Fruit fly (Drosophila melanogaster) whole organism, embryonic: ENCODE results near the gene CG5805.
A peak's percentile ranks its signal among the peaks of the same experiment; 100 is the strongest.

ENCODE experiments used
- Adf1 ChIP-seq: fragments of 200-800 bp; sonication (Bioruptor generic); IDR thresholded peaks from 2 replicates; pipeline ENCODE4 v1.3.6; 2022; ENCODE audit warnings: missing biosample characterization, missing genetic modification characterization
- BtbVII ChIP-seq: fragments of 200-800 bp; sonication (Bioruptor generic); optimal IDR thresholded peaks from 3 replicates; lab custom pipeline; 2017; ENCODE audit warnings: missing biosample characterization, mild to moderate bottlenecking, missing genetic modification characterization
- CG10462 ChIP-seq: fragments of 200-800 bp; sonication (Bioruptor generic); optimal IDR thresholded peaks from 2 replicates; lab custom pipeline; 2016; ENCODE audit warnings: missing biosample characterization, missing genetic modification characterization
- CG10654 ChIP-seq: fragments of 200-800 bp; sonication (Bioruptor generic); optimal IDR thresholded peaks from 2 replicates; lab custom pipeline; 2016; ENCODE audit warnings: missing biosample characterization, missing genetic modification characterization
- CG11696 ChIP-seq: fragments of 200-800 bp; sonication (Bioruptor generic); IDR thresholded peaks from 2 replicates; pipeline ENCODE4 v1.3.6; 2022; ENCODE audit warnings: missing biosample characterization, missing genetic modification characterization
- CG11723 ChIP-seq: fragments of 200-800 bp; sonication (Bioruptor generic); optimal IDR thresholded peaks from 2 replicates; lab custom pipeline; 2017; ENCODE audit warnings: missing biosample characterization, mild to moderate bottlenecking, missing genetic modification characterization
- CG12071 ChIP-seq: fragments of 200-800 bp; sonication (Bioruptor generic); optimal IDR thresholded peaks from 3 replicates; lab custom pipeline; 2018; ENCODE audit warnings: missing biosample characterization, mild to moderate bottlenecking, missing genetic modification characterization
- CG1233 ChIP-seq: fragments of 200-800 bp; sonication (Bioruptor generic); optimal IDR thresholded peaks from 4 replicates; lab custom pipeline; 2018; ENCODE audit warnings: missing biosample characterization, mild to moderate bottlenecking, missing genetic modification characterization
- CG15011 ChIP-seq: fragments of 200-800 bp; sonication (Bioruptor generic); optimal IDR thresholded peaks from 3 replicates; lab custom pipeline; 2018; ENCODE audit warnings: missing biosample characterization, mild to moderate bottlenecking, missing genetic modification characterization
- CG15073 ChIP-seq: fragments of 200-800 bp; sonication (Bioruptor generic); optimal IDR thresholded peaks from 2 replicates; lab custom pipeline; 2016; ENCODE audit warnings: missing biosample characterization, missing genetic modification characterization
- CG15696 ChIP-seq: fragments of 200-800 bp; sonication (Bioruptor generic); optimal IDR thresholded peaks from 2 replicates; lab custom pipeline; 2019; ENCODE audit warnings: missing biosample characterization, mild to moderate bottlenecking, missing genetic modification characterization, moderate library complexity
- CG17361 ChIP-seq: fragments of 200-800 bp; sonication (Bioruptor generic); IDR thresholded peaks from 3 replicates; pipeline ENCODE4 v1.3.6; 2022; ENCODE audit warnings: missing biosample characterization, missing genetic modification characterization
- CG2120 ChIP-seq: fragments of 200-800 bp; sonication (Bioruptor generic); optimal IDR thresholded peaks from 3 replicates; lab custom pipeline; 2016; ENCODE audit warnings: missing biosample characterization, missing genetic modification characterization
- CG2129 ChIP-seq: fragments of 200-800 bp; sonication (Bioruptor generic); IDR thresholded peaks from 2 replicates; pipeline ENCODE4 v1.3.6; 2022; ENCODE audit warnings: missing biosample characterization, missing genetic modification characterization; ENCODE audit not compliant: partially characterized antibody
- CG3281 ChIP-seq: fragments of 200-800 bp; sonication (Bioruptor generic); optimal IDR thresholded peaks from 3 replicates; lab custom pipeline; 2017; ENCODE audit warnings: missing biosample characterization, mild to moderate bottlenecking, missing genetic modification characterization
- CG34422 ChIP-seq: fragments of 200-800 bp; sonication (Bioruptor generic); IDR thresholded peaks from 3 replicates; pipeline ENCODE4 v1.3.6; 2022; ENCODE audit warnings: missing biosample characterization, missing genetic modification characterization
- CG43689 ChIP-seq: fragments of 200-800 bp; sonication (Bioruptor generic); IDR thresholded peaks from 2 replicates; pipeline ENCODE4 v1.3.6; 2022; ENCODE audit warnings: missing biosample characterization, missing genetic modification characterization
- CG4424 ChIP-seq: fragments of 200-800 bp; sonication (Bioruptor generic); optimal IDR thresholded peaks from 3 replicates; lab custom pipeline; 2016; ENCODE audit warnings: missing biosample characterization, missing genetic modification characterization
- CG5180 ChIP-seq: fragments of 200-800 bp; sonication (Bioruptor generic); optimal IDR thresholded peaks from 3 replicates; lab custom pipeline; 2017; ENCODE audit warnings: missing biosample characterization, missing genetic modification characterization, mild to moderate bottlenecking, moderate library complexity, missing genetic modification reagents
- CG5245 ChIP-seq: fragments of 200-800 bp; sonication (Bioruptor generic); optimal IDR thresholded peaks from 3 replicates; lab custom pipeline; 2016; ENCODE audit warnings: missing biosample characterization, missing genetic modification characterization
- D ChIP-seq, 2 experiments: fragments of 200-800 bp in 1 of 2; fragments of >200 bp in 1 of 2; sonication (Bioruptor generic) in 1 of 2; optimal IDR thresholded peaks; 2 replicates in 1 of 2; 3 replicates in 1 of 2; lab custom pipeline; 2017; ENCODE audit warnings: mild to moderate bottlenecking in 1 of 2, missing biosample characterization in 1 of 2, missing genetic modification characterization in 1 of 2, missing genetic modification reagents in 1 of 2
- D19B ChIP-seq: fragments of 200-800 bp; sonication (Bioruptor generic); optimal IDR thresholded peaks from 2 replicates; lab custom pipeline; 2017; ENCODE audit warnings: missing biosample characterization, mild to moderate bottlenecking, missing genetic modification characterization
- Doc3 ChIP-seq: fragments of 200-800 bp; sonication (Bioruptor generic); IDR thresholded peaks from 3 replicates; pipeline ENCODE4 v1.3.6; 2022; ENCODE audit warnings: missing biosample characterization, missing genetic modification characterization; ENCODE audit not compliant: partially characterized antibody
- Fer2 ChIP-seq: fragments of 200-800 bp; sonication (Bioruptor generic); optimal IDR thresholded peaks from 2 replicates; lab custom pipeline; 2018; ENCODE audit warnings: missing biosample characterization, mild to moderate bottlenecking, missing genetic modification characterization, moderate library complexity
- Gug ChIP-seq: fragments of 200-800 bp; sonication (Bioruptor generic); IDR thresholded peaks from 4 replicates; pipeline ENCODE4 v1.3.6; 2022; ENCODE audit warnings: missing biosample characterization, missing genetic modification characterization
- Hsf ChIP-seq: fragments of 200-800 bp; sonication (Bioruptor generic); optimal IDR thresholded peaks from 3 replicates; lab custom pipeline; 2016; ENCODE audit warnings: missing biosample characterization, missing genetic modification characterization
- MBD-R2 ChIP-seq: fragments of 200-800 bp; sonication (Bioruptor generic); IDR thresholded peaks from 2 replicates; pipeline ENCODE4 v1.3.6; 2022; ENCODE audit warnings: missing biosample characterization, missing genetic modification characterization
- Mrtf ChIP-seq: fragments of 200-800 bp; sonication (Bioruptor generic); IDR thresholded peaks from 3 replicates; pipeline ENCODE4 v1.3.6; 2022; ENCODE audit warnings: missing biosample characterization, missing genetic modification characterization
- NC2β ChIP-seq: fragments of 200-800 bp; sonication (Bioruptor generic); optimal IDR thresholded peaks from 2 replicates; lab custom pipeline; 2016; ENCODE audit warnings: missing biosample characterization, missing genetic modification characterization
- NK7.1 ChIP-seq: fragments of 200-800 bp; sonication (Bioruptor generic); optimal IDR thresholded peaks from 3 replicates; lab custom pipeline; 2016; ENCODE audit warnings: missing biosample characterization, missing genetic modification characterization
- Nf-YA ChIP-seq: fragments of 200-800 bp; sonication (Bioruptor generic); IDR thresholded peaks from 2 replicates; pipeline ENCODE4 v1.3.6; 2022; ENCODE audit warnings: missing biosample characterization, missing genetic modification characterization
- Rfx ChIP-seq: fragments of 200-800 bp; sonication (Bioruptor generic); IDR thresholded peaks from 2 replicates; pipeline ENCODE4 v1.3.6; 2022; ENCODE audit warnings: missing biosample characterization, missing genetic modification characterization
- Sox100B ChIP-seq: fragments of 200-800 bp; sonication (Bioruptor generic); optimal IDR thresholded peaks from 3 replicates; lab custom pipeline; 2018; ENCODE audit warnings: missing biosample characterization, mild to moderate bottlenecking, missing genetic modification characterization
- TFAM ChIP-seq: fragments of 200-800 bp; sonication (Bioruptor generic); optimal IDR thresholded peaks from 2 replicates; lab custom pipeline; 2017; ENCODE audit warnings: missing biosample characterization, missing genetic modification characterization, inconsistent platforms
- Xbp1 ChIP-seq: fragments of 200-800 bp; sonication (Bioruptor generic); optimal IDR thresholded peaks from 3 replicates; lab custom pipeline; 2016; ENCODE audit warnings: missing biosample characterization, mild to moderate bottlenecking, missing genetic modification characterization
- amos ChIP-seq: fragments of 200-800 bp; sonication (Bioruptor generic); IDR thresholded peaks from 2 replicates; pipeline ENCODE4 v1.3.6; 2022; ENCODE audit warnings: missing biosample characterization, missing genetic modification characterization; ENCODE audit not compliant: partially characterized antibody
- br ChIP-seq: fragments of >200 bp; optimal IDR thresholded peaks from 2 replicates; lab custom pipeline; 2017
- chn ChIP-seq: fragments of 200-800 bp; sonication (Bioruptor generic); optimal IDR thresholded peaks from 2 replicates; lab custom pipeline; 2016; ENCODE audit warnings: missing biosample characterization, missing genetic modification characterization
- crol ChIP-seq: fragments of 200-800 bp; sonication (Bioruptor generic); IDR thresholded peaks from 2 replicates; pipeline ENCODE4 v1.3.6; 2022; ENCODE audit warnings: missing biosample characterization, missing genetic modification characterization
- cwo ChIP-seq: fragments of 200-800 bp; sonication (Bioruptor generic); optimal IDR thresholded peaks from 3 replicates; lab custom pipeline; 2017; ENCODE audit warnings: missing biosample characterization, missing genetic modification characterization, mild to moderate bottlenecking, moderate library complexity, missing genetic modification reagents
- dpn ChIP-seq, 2 experiments: fragments of 200-800 bp; sonication (Bioruptor generic); optimal IDR thresholded peaks; 3 replicates each; lab custom pipeline; 2016; ENCODE audit warnings: missing biosample characterization in 2 of 2, missing genetic modification characterization in 2 of 2
- fu2 ChIP-seq: fragments of 200-800 bp; sonication (Bioruptor generic); optimal IDR thresholded peaks from 2 replicates; lab custom pipeline; 2016; ENCODE audit warnings: missing biosample characterization, missing genetic modification characterization
- lmd ChIP-seq: fragments of 200-800 bp; sonication (Bioruptor generic); IDR thresholded peaks from 2 replicates; pipeline ENCODE4 v1.3.6; 2022; ENCODE audit warnings: missing biosample characterization, missing genetic modification characterization
- nau ChIP-seq: fragments of 200-800 bp; sonication (Bioruptor generic); optimal IDR thresholded peaks from 3 replicates; lab custom pipeline; 2017; ENCODE audit warnings: missing biosample characterization, mild to moderate bottlenecking, missing genetic modification characterization, missing genetic modification reagents
- row ChIP-seq: fragments of 200-800 bp; sonication (Bioruptor generic); IDR thresholded peaks from 3 replicates; pipeline ENCODE4 v1.3.6; 2022; ENCODE audit warnings: missing biosample characterization, missing genetic modification characterization
- sob ChIP-seq: fragments of 200-800 bp; sonication (Bioruptor generic); IDR thresholded peaks from 2 replicates; pipeline ENCODE4 v1.3.6; 2022; ENCODE audit warnings: missing biosample characterization, missing genetic modification characterization
- tin ChIP-seq: fragments of 200-800 bp; sonication (Bioruptor generic); optimal IDR thresholded peaks from 3 replicates; lab custom pipeline; 2016; ENCODE audit warnings: missing biosample characterization, missing genetic modification characterization
- tio ChIP-seq: fragments of 200-800 bp; sonication (Bioruptor generic); optimal IDR thresholded peaks from 2 replicates; lab custom pipeline; 2017; ENCODE audit warnings: missing biosample characterization, missing genetic modification characterization, inconsistent platforms
- toy ChIP-seq: fragments of 200-800 bp; sonication (Bioruptor generic); IDR thresholded peaks from 2 replicates; pipeline ENCODE4 v1.3.6; 2022; ENCODE audit warnings: missing biosample characterization, missing genetic modification characterization
- ttk ChIP-seq: fragments of 200-800 bp; sonication (Bioruptor generic); IDR thresholded peaks from 2 replicates; pipeline ENCODE4 v2.1.2; 2022; ENCODE audit warnings: missing biosample characterization, missing genetic modification characterization
- unc-4 ChIP-seq: fragments of 200-800 bp; sonication (Bioruptor generic); IDR thresholded peaks from 2 replicates; pipeline ENCODE4 v1.3.6; 2022; ENCODE audit warnings: missing biosample characterization, missing genetic modification characterization; ENCODE audit not compliant: partially characterized antibody
- wor ChIP-seq: fragments of 200-800 bp; sonication (Bioruptor generic); IDR thresholded peaks from 2 replicates; pipeline ENCODE4 v1.3.6; 2022; ENCODE audit warnings: missing biosample characterization, missing genetic modification characterization

Gene CG5805

DNA sequence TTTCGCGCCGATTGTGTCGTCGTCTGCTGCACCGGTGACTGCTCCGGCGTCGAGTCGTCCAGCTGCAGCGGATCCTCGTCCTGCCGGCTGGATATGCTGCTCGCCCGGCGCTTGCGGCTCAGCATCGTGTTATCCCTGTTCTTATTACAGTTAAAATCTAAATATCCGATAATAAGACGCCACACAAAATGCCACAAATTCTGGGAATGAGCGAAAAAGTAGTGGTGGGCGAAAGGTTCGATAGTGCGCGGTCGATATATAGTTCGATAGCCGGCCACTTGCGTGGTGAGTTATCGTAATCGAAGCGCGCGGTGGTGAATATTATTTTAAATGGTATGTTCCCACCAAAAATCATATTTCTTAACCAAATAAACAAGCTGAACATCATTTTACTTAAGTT is 17.8 kb upstream of the CG5805 start, which contains the start of gene polybromo (continued):
- TF ChIP-seq CG5245 (GFP tag; lab: Kevin White, UChicago): no peak
- TF ChIP-seq Fer2 (tag; lab: Kevin White, UChicago): no peak
- TF ChIP-seq dpn (GFP tag; optimal IDR thresholded peaks at IDR 0.05; lab: Kevin White, UChicago): peak in 1 of 2 experiments; percentile 2
- no peak for TF ChIP-seq Hsf (GFP tag; lab: Kevin White, UChicago)
- TF ChIP-seq Adf1 (GFP tag; lab: Robert Waterston, UW): no peak; the same call in 1 of the 2 replicates
- peak; percentile 89 for TF ChIP-seq amos (GFP tag; lab: Robert Waterston, UW)
- no peak for TF ChIP-seq tio (GFP tag; lab: Kevin White, UChicago)
- no peak for TF ChIP-seq Sox100B (GFP tag; lab: Kevin White, UChicago)
- peak; percentile 94 for TF ChIP-seq unc-4
- TF ChIP-seq Mrtf (GFP tag; lab: Robert Waterston, UW): no peak
- peak; percentile 13 for TF ChIP-seq CG2120
- no peak for TF ChIP-seq CG15696 (tag; lab: Kevin White, UChicago)
- TF ChIP-seq Doc3 (GFP tag; lab: Robert Waterston, UW): peak; percentile 87
- TF ChIP-seq toy: no peak
- TF ChIP-seq CG10462: no peak
- TF ChIP-seq MBD-R2: peak; percentile 88
- no peak for TF ChIP-seq NK7.1 (GFP tag; lab: Kevin White, UChicago)
- no peak for TF ChIP-seq CG5180 (GFP tag; lab: Kevin White, UChicago)
- TF ChIP-seq CG1233 (GFP tag; lab: Kevin White, UChicago): no peak
- no peak for TF ChIP-seq wor
- no peak for TF ChIP-seq BtbVII (GFP tag; lab: Kevin White, UChicago)
- no peak for TF ChIP-seq sob (GFP tag; lab: Robert Waterston, UW)
- no peak for TF ChIP-seq Xbp1 (GFP tag; lab: Kevin White, UChicago)
- TF ChIP-seq CG11723 (GFP tag; lab: Kevin White, UChicago): no peak
- no peak for TF ChIP-seq CG15011
- TF ChIP-seq tin (GFP tag; lab: Kevin White, UChicago): no peak
- no peak for TF ChIP-seq D (optimal IDR thresholded peaks at IDR 0.05; lab: Kevin White, UChicago)
- TF ChIP-seq D (GFP tag; optimal IDR thresholded peaks at IDR 0.05; lab: Kevin White, UChicago): no peak
- TF ChIP-seq NC2β (GFP tag; lab: Kevin White, UChicago): no peak
- no peak for TF ChIP-seq CG12071 (GFP tag; lab: Kevin White, UChicago)
- no peak for TF ChIP-seq CG15073
- no peak for TF ChIP-seq nau
- TF ChIP-seq CG4424: no peak
- no peak for TF ChIP-seq cwo (GFP tag; lab: Kevin White, UChicago)
- no peak for TF ChIP-seq D19B
- TF ChIP-seq row (GFP tag; lab: Robert Waterston, UW): peak; percentile 42; the same call in 2 of the 3 replicates
- TF ChIP-seq CG34422 (GFP tag; lab: Robert Waterston, UW): peak; percentile 84
- no peak for TF ChIP-seq ttk
- TF ChIP-seq Gug (GFP tag; lab: Robert Waterston, UW): no peak
- no peak for TF ChIP-seq Nf-YA (GFP tag; lab: Robert Waterston, UW)
- no peak for TF ChIP-seq Rfx (GFP tag; lab: Robert Waterston, UW)
- TF ChIP-seq fu2: no peak
- TF ChIP-seq CG11696: no peak
- no peak for TF ChIP-seq CG17361 (GFP tag; lab: Robert Waterston, UW)
- no peak for TF ChIP-seq CG10654
- no peak for TF ChIP-seq TFAM
- no peak for TF ChIP-seq chn (GFP tag; lab: Kevin White, UChicago)
- no peak for TF ChIP-seq CG43689 (GFP tag; lab: Robert Waterston, UW)
- TF ChIP-seq br (lab: Kevin White, UChicago): no peak
- peak; percentile 64 for TF ChIP-seq CG2129 (GFP tag; lab: Robert Waterston, UW)
- no peak for TF ChIP-seq crol (GFP tag; lab: Robert Waterston, UW)
- TF ChIP-seq CG3281: no peak
- TF ChIP-seq lmd (GFP tag; lab: Robert Waterston, UW): no peak
